Worm (Caenorhabditis elegans) whole organism, L1 larva: ENCODE results near the gene ell-1.

ENCODE experiments used
- C04F5.9 ChIP-seq: sonication (generic microtip); optimal IDR thresholded peaks from 2 replicates; lab custom pipeline; 2016; ENCODE audit warnings: missing genetic modification characterization, missing compliant biosample characterization
- C16A3.4 ChIP-seq: fragments of 150-350 bp; optimal IDR thresholded peaks from 2 replicates; lab custom pipeline; 2014; ENCODE audit warnings: missing biosample characterization, missing genetic modification characterization
- C34B4.2 ChIP-seq: sonication (generic microtip); optimal IDR thresholded peaks from 2 replicates; lab custom pipeline; 2017; ENCODE audit warnings: mild to moderate bottlenecking, missing genetic modification characterization, missing compliant biosample characterization
- Y116A8C.19 ChIP-seq: sonication (generic microtip); optimal IDR thresholded peaks from 2 replicates; lab custom pipeline; 2016; ENCODE audit warnings: missing compliant biosample characterization, missing genetic modification characterization, borderline replicate concordance
- aha-1 ChIP-seq: fragments of 150-350 bp; optimal IDR thresholded peaks from 2 replicates; lab custom pipeline; 2014; ENCODE audit warnings: missing biosample characterization, missing genetic modification characterization
- alr-1 ChIP-seq: fragments of 200-800 bp; sonication (Bioruptor generic); optimal IDR thresholded peaks from 2 replicates; lab custom pipeline; 2018; ENCODE audit warnings: borderline replicate concordance, mild to moderate bottlenecking, missing genetic modification characterization, missing compliant biosample characterization
- ama-1 ChIP-seq: fragments of 150-350 bp; optimal IDR thresholded peaks from 2 replicates; lab custom pipeline; 2014
- ceh-82 ChIP-seq, 3 experiments: fragments of 150-350 bp in 1 of 3; sonication (generic microtip) in 2 of 3; optimal IDR thresholded peaks; 2 replicates each; lab custom pipeline; 2014 to 2017; ENCODE audit warnings: missing biosample characterization in 3 of 3, missing genetic modification characterization in 3 of 3
- dpl-1 ChIP-seq, 3 experiments: fragments of 150-350 bp in 2 of 3; sonication (generic microtip) in 1 of 3; optimal IDR thresholded peaks; 2 replicates each; lab custom pipeline; 2014 to 2017; ENCODE audit warnings: missing biosample characterization in 3 of 3, missing genetic modification characterization in 3 of 3, missing genetic modification reagents in 3 of 3
- dsc-1 ChIP-seq: sonication (generic microtip); optimal IDR thresholded peaks from 2 replicates; lab custom pipeline; 2016; ENCODE audit warnings: mild to moderate bottlenecking, missing genetic modification characterization, missing compliant biosample characterization
- efl-3 ChIP-seq: fragments of 200-800 bp; sonication (Bioruptor generic); optimal IDR thresholded peaks from 2 replicates; lab custom pipeline; 2018; ENCODE audit warnings: mild to moderate bottlenecking, missing genetic modification characterization, missing compliant biosample characterization
- egl-27 ChIP-seq, 2 experiments: fragments of 150-350 bp in 1 of 2; sonication (generic microtip); optimal IDR thresholded peaks; 3 replicates each; lab custom pipeline; 2017 to 2018; ENCODE audit warnings: missing biosample characterization in 2 of 2, missing genetic modification characterization in 2 of 2, missing genetic modification reagents in 2 of 2
- elt-2 ChIP-seq: sonication (generic microtip); optimal IDR thresholded peaks from 2 replicates; lab custom pipeline; 2016; ENCODE audit warnings: missing genetic modification characterization, mild to moderate bottlenecking, inconsistent platforms, missing compliant biosample characterization, missing genetic modification reagents
- fkh-10 ChIP-seq: sonication (generic microtip); optimal IDR thresholded peaks from 2 replicates; lab custom pipeline; 2017; ENCODE audit warnings: missing biosample characterization, missing genetic modification reagents, missing genetic modification characterization
- fkh-4 ChIP-seq: sonication (generic microtip); optimal IDR thresholded peaks from 2 replicates; lab custom pipeline; 2016; ENCODE audit warnings: missing compliant biosample characterization, missing genetic modification characterization, borderline replicate concordance
- fkh-8 ChIP-seq: sonication (generic microtip); optimal IDR thresholded peaks from 2 replicates; lab custom pipeline; 2016; ENCODE audit warnings: mild to moderate bottlenecking, missing genetic modification characterization, missing compliant biosample characterization
- fos-1 ChIP-seq: fragments of 150-350 bp; optimal IDR thresholded peaks from 2 replicates; lab custom pipeline; 2014; ENCODE audit warnings: missing biosample characterization, missing genetic modification characterization
- hlh-4 ChIP-seq: sonication (generic microtip); optimal IDR thresholded peaks from 2 replicates; lab custom pipeline; 2016; ENCODE audit warnings: mild to moderate bottlenecking, missing genetic modification characterization, missing compliant biosample characterization
- hpl-2 ChIP-seq: fragments of 150-350 bp; optimal IDR thresholded peaks from 2 replicates; lab custom pipeline; 2014; ENCODE audit warnings: missing biosample characterization, missing genetic modification reagents, missing genetic modification characterization
- irx-1 ChIP-seq: sonication (generic microtip); optimal IDR thresholded peaks from 2 replicates; lab custom pipeline; 2016; ENCODE audit warnings: missing genetic modification characterization, missing compliant biosample characterization
- isw-1 ChIP-seq: fragments of 200-800 bp; sonication (Bioruptor generic); IDR thresholded peaks from 2 replicates; pipeline ENCODE4 v1.3.6; 2022; ENCODE audit warnings: missing genetic modification characterization, missing compliant biosample characterization
- jun-1 ChIP-seq: fragments of 150-350 bp; optimal IDR thresholded peaks from 2 replicates; lab custom pipeline; 2014; ENCODE audit warnings: missing biosample characterization, missing genetic modification reagents, missing genetic modification characterization
- lin-15B ChIP-seq: fragments of 150-350 bp; sonication (generic microtip); optimal IDR thresholded peaks from 3 replicates; lab custom pipeline; 2014; ENCODE audit warnings: missing biosample characterization, missing genetic modification characterization
- lin-35 ChIP-seq, 2 experiments: fragments of 150-350 bp; optimal IDR thresholded peaks; 2 replicates each; lab custom pipeline; 2014; ENCODE audit warnings: missing biosample characterization in 2 of 2, missing genetic modification characterization in 2 of 2, missing genetic modification reagents in 2 of 2
- lin-39 ChIP-seq: fragments of 150-350 bp; optimal IDR thresholded peaks from 2 replicates; lab custom pipeline; 2014; ENCODE audit warnings: missing biosample characterization, missing genetic modification reagents, missing genetic modification characterization
- lsy-2 ChIP-seq, 2 experiments: fragments of 150-350 bp; optimal IDR thresholded peaks; 2 replicates each; lab custom pipeline; 2014; ENCODE audit warnings: missing biosample characterization in 2 of 2, missing genetic modification characterization in 2 of 2
- mab-9 ChIP-seq: fragments of 200-800 bp; sonication (Bioruptor generic); IDR thresholded peaks from 2 replicates; pipeline ENCODE4 v1.3.6; 2022; ENCODE audit warnings: missing genetic modification reagents, missing genetic modification characterization, missing compliant biosample characterization
- nhr-11 ChIP-seq: fragments of 150-350 bp; optimal IDR thresholded peaks from 2 replicates; lab custom pipeline; 2014; ENCODE audit warnings: missing biosample characterization, missing genetic modification characterization
- nhr-19 ChIP-seq: fragments of 200-800 bp; sonication (Bioruptor generic); conservative IDR thresholded peaks from 2 replicates; pipeline ENCODE4 v1.3.6; 2022; ENCODE audit warnings: missing genetic modification characterization, missing compliant biosample characterization
- nhr-237 ChIP-seq: fragments of 150-350 bp; optimal IDR thresholded peaks from 2 replicates; lab custom pipeline; 2014; ENCODE audit warnings: missing biosample characterization, missing genetic modification characterization
- nhr-28 ChIP-seq: fragments of 150-350 bp; optimal IDR thresholded peaks from 2 replicates; lab custom pipeline; 2014; ENCODE audit warnings: missing biosample characterization, missing genetic modification characterization
- nhr-76 ChIP-seq: sonication (generic microtip); optimal IDR thresholded peaks from 2 replicates; lab custom pipeline; 2017; ENCODE audit warnings: missing biosample characterization, missing genetic modification characterization
- nhr-77 ChIP-seq: fragments of 150-350 bp; optimal IDR thresholded peaks from 2 replicates; lab custom pipeline; 2014; ENCODE audit warnings: missing biosample characterization, missing genetic modification characterization
- nhr-84 ChIP-seq: sonication (generic microtip); optimal IDR thresholded peaks from 2 replicates; lab custom pipeline; 2017; ENCODE audit warnings: missing biosample characterization, missing genetic modification characterization
- nhr-85 ChIP-seq: sonication (generic microtip); peaks from one replicate; lab custom pipeline; 2016; ENCODE audit warnings: missing genetic modification characterization, inconsistent platforms, missing compliant biosample characterization
- nhr-90 ChIP-seq: sonication (generic microtip); optimal IDR thresholded peaks from 2 replicates; lab custom pipeline; 2016; ENCODE audit warnings: mild to moderate bottlenecking, missing genetic modification characterization, missing compliant biosample characterization; ENCODE audit not compliant: poor library complexity
- pax-3 ChIP-seq: fragments of 200-800 bp; sonication (Bioruptor generic); optimal IDR thresholded peaks from 2 replicates; lab custom pipeline; 2018; ENCODE audit warnings: mild to moderate bottlenecking, missing genetic modification characterization, moderate library complexity, missing compliant biosample characterization
- pqm-1 ChIP-seq: sonication (generic microtip); optimal IDR thresholded peaks from 3 replicates; lab custom pipeline; 2017; ENCODE audit warnings: missing biosample characterization, missing genetic modification characterization
- rnt-1 ChIP-seq: sonication (generic microtip); optimal IDR thresholded peaks from 2 replicates; lab custom pipeline; 2016; ENCODE audit warnings: mild to moderate bottlenecking, missing genetic modification characterization, moderate library complexity, missing compliant biosample characterization
- skn-1 ChIP-seq: fragments of 150-350 bp; optimal IDR thresholded peaks from 2 replicates; lab custom pipeline; 2014; ENCODE audit warnings: missing biosample characterization, missing genetic modification characterization
- snpc-4 ChIP-seq: fragments of 150-350 bp; optimal IDR thresholded peaks from 2 replicates; lab custom pipeline; 2014; ENCODE audit warnings: missing biosample characterization, missing genetic modification characterization
- snu-23 ChIP-seq: sonication (generic microtip); optimal IDR thresholded peaks from 2 replicates; lab custom pipeline; 2016; ENCODE audit warnings: missing genetic modification characterization, missing compliant biosample characterization
- sox-4 ChIP-seq: sonication (generic microtip); optimal IDR thresholded peaks from 2 replicates; lab custom pipeline; 2016; ENCODE audit warnings: missing genetic modification characterization, missing compliant biosample characterization
- sptf-1 ChIP-seq: fragments of 150-350 bp; optimal IDR thresholded peaks from 2 replicates; lab custom pipeline; 2014; ENCODE audit warnings: missing biosample characterization, missing genetic modification characterization
- tbx-2 ChIP-seq: sonication (generic microtip); optimal IDR thresholded peaks from 2 replicates; lab custom pipeline; 2016; ENCODE audit warnings: missing genetic modification characterization, missing compliant biosample characterization
- tlp-1 ChIP-seq: fragments of 150-350 bp; optimal IDR thresholded peaks from 2 replicates; lab custom pipeline; 2014; ENCODE audit warnings: missing biosample characterization, missing genetic modification characterization
- unc-30 ChIP-seq: sonication (generic microtip); optimal IDR thresholded peaks from 2 replicates; lab custom pipeline; 2017; ENCODE audit warnings: missing biosample characterization, missing genetic modification characterization
- vab-15 ChIP-seq: sonication (generic microtip); optimal IDR thresholded peaks from 2 replicates; lab custom pipeline; 2017; ENCODE audit warnings: missing genotype, mild to moderate bottlenecking, missing genetic modification characterization, missing compliant biosample characterization
- xbp-1 ChIP-seq: sonication (generic microtip); optimal IDR thresholded peaks from 2 replicates; lab custom pipeline; 2016; ENCODE audit warnings: missing genetic modification characterization, missing compliant biosample characterization
- zag-1 ChIP-seq: fragments of 150-350 bp; optimal IDR thresholded peaks from 2 replicates; lab custom pipeline; 2014; ENCODE audit warnings: missing biosample characterization, missing genetic modification characterization
- ztf-11 ChIP-seq, 2 experiments: sonication (generic microtip); optimal IDR thresholded peaks; 2 replicates each; lab custom pipeline; 2016 to 2017; ENCODE audit warnings: missing genetic modification characterization in 2 of 2, missing biosample characterization in 1 of 2, missing compliant biosample characterization in 1 of 2
- ztf-4 ChIP-seq: fragments of 150-350 bp; optimal IDR thresholded peaks from 2 replicates; lab custom pipeline; 2014; ENCODE audit warnings: missing biosample characterization, missing genetic modification characterization

ell-1 gene

DNA sequence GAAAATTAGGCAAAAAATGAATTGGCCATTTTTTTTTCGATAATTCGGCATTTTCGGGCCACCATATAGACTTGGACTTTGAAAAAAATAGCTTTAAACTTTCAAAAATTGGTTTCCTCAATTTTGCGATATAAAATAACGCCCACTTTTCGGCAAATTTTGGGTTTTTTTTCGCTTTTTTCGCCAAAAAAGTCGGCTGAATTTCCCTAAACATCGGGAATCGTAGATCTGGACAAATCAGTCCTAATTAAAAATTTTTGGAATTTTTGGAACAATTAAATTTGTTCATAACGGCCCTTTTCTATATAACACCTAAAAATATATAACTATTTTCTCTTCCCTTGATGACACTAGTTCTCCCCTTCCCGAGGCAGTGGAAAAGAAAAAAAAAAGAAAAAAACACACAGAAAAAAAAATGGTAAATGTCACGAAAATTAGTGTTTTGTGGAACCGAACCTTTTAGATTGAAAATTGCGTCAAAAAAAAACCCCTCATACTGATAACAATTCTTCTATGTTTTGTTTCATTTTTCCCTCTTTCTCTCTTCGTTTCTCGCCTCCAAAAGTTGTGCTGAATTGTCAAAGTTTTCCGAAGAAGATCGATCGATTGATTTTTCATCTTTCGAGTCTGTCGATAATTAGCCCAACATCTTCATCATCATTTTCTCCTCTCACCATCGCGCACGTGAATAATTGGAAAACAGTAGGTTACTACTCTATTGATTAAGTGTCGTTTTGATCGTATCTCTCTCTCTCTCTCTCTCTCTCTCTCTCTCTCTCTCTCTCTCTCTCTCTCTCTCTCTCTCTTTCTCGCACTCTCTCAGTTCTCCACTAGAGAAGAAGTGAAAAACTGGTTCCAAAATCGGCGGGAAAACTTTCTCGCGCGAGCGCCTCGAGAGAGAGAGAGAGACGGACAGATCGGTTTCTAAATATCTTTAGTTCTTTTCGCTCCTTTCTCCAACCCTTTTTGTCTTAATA is 6.4 kb downstream of the ell-1 start, which contains the start of gene Y24D9A.6 (continued):
- TF ChIP-seq jun-1 (tag; lab: Kevin White, UChicago) (peak; percentile 42), hpl-2 (GFP tag; lab: Kevin White, UChicago) (peak; percentile 74), snu-23 (GFP tag; lab: Kevin White, UChicago) (peak; percentile 63), fkh-4 (tag; lab: Kevin White, UChicago) (no peak), Y116A8C.19 (tag; lab: Kevin White, UChicago) (no peak), fkh-8 (tag; lab: Kevin White, UChicago) (no peak), dsc-1 (tag; lab: Kevin White, UChicago) (no peak), pax-3 (tag; lab: Kevin White, UChicago) (peak; percentile 4), rnt-1 (tag; lab: Kevin White, UChicago) (peak; percentile 49), isw-1 (GFP tag; lab: Robert Waterston, UW) (no peak), hlh-4 (no peak), fkh-10 (GFP tag; lab: Kevin White, UChicago) (no peak), mab-9 (GFP tag; lab: Robert Waterston, UW) (peak; percentile 59), nhr-85 (tag; lab: Kevin White, UChicago) (peak; percentile 100), zag-1 (no peak), ceh-82 (tag; optimal IDR thresholded peaks at IDR 0.05; lab: Kevin White, UChicago) (peak; percentile 20 to 47 (median 37)), ztf-11 (tag; optimal IDR thresholded peaks at IDR 0.05; lab: Kevin White, UChicago) (no peak), tbx-2 (tag; lab: Kevin White, UChicago) (peak; percentile 64), nhr-90 (tag; lab: Kevin White, UChicago) (peak; percentile 94), nhr-77 (tag; lab: Kevin White, UChicago) (peak; percentile 61), nhr-28 (tag; lab: Kevin White, UChicago) (no peak), C16A3.4 (tag; lab: Kevin White, UChicago) (peak; percentile 72), nhr-11 (tag; lab: Kevin White, UChicago) (peak; percentile 68), dpl-1 (GFP tag; optimal IDR thresholded peaks at IDR 0.05; lab: Kevin White, UChicago) (peak; percentile 60 to 75 (median 69)), lsy-2 (tag; optimal IDR thresholded peaks at IDR 0.05; lab: Kevin White, UChicago) (peak; percentile 72 to 81), unc-30 (tag; lab: Kevin White, UChicago) (no peak), aha-1 (no peak), lin-39 (tag; lab: Kevin White, UChicago) (peak; percentile 74), sox-4 (no peak), ama-1 (lab: Kevin White, UChicago) (peak; percentile 50), nhr-84 (tag; lab: Kevin White, UChicago) (no peak), irx-1 (tag; lab: Kevin White, UChicago) (peak; percentile 80), efl-3 (GFP tag; lab: Kevin White, UChicago) (peak; percentile 96), pqm-1 (no peak), lin-15B (tag; lab: Kevin White, UChicago) (no peak), xbp-1 (tag; lab: Kevin White, UChicago) (peak; percentile 28), skn-1 (tag; lab: Kevin White, UChicago) (peak; percentile 57), vab-15 (tag; lab: Kevin White, UChicago) (peak; percentile 66), fos-1 (tag; lab: Kevin White, UChicago) (peak; percentile 55), C04F5.9 (tag; lab: Kevin White, UChicago) (no peak), egl-27 (tag; optimal IDR thresholded peaks at IDR 0.05; lab: Kevin White, UChicago) (peak; percentile 58 to 71), nhr-19 (peak; percentile 89), ztf-4 (tag; lab: Kevin White, UChicago) (peak; percentile 68), nhr-237 (peak; percentile 57), nhr-76 (tag; lab: Kevin White, UChicago) (no peak), sptf-1 (no peak), tlp-1 (tag; lab: Kevin White, UChicago) (no peak), lin-35 (GFP tag; optimal IDR thresholded peaks at IDR 0.05; lab: Kevin White, UChicago) (peak; percentile 56 to 86), alr-1 (tag; lab: Kevin White, UChicago) (no peak), snpc-4 (tag; lab: Kevin White, UChicago) (no peak), elt-2 (no peak), C34B4.2 (no peak)
